Fruit fly (Drosophila melanogaster) whole organism, larva: ENCODE data around the gene CG12093.

Experiments used
- noc ChIP-seq: fragments of 200-800 bp; sonication (Bioruptor generic); optimal IDR thresholded peaks from 3 replicates; lab custom pipeline; 2019; ENCODE audit warnings: missing biosample characterization, mild to moderate bottlenecking, missing genetic modification characterization, moderate library complexity

The CG12093 gene

dm6 chr3L:2748359-2748758 lies 25.4 kb downstream of the CG12093 start:
- TF ChIP-seq noc (tag; lab: Kevin White, UChicago), result no peak

dm6 chr3L:2745698-2746410 lies 28.0 kb downstream of the CG12093 start:
- TF ChIP-seq noc (tag; lab: Kevin White, UChicago), result no peak

DNA sequence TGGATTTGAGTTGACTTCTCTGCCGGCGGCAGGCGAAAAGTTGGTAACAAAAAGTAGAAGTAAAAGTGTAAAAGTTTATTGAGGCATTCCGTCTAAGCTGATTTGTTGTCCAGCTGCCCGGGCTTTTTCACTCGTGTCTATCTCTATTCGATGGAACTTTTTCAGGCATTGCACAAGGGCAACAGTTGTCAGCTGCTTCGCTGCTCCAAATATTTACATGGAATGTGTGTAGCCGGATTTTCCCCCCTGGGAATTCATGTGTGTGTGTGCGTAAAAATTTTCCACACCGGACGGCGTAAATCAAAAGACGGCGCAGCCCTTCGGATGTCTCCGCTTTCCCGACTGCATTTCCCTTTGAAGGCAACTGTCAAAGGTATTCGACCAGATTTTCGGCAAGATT lies 28.8 kb downstream of the CG12093 start:
- no peak for TF ChIP-seq noc (tag; lab: Kevin White, UChicago)

DNA sequence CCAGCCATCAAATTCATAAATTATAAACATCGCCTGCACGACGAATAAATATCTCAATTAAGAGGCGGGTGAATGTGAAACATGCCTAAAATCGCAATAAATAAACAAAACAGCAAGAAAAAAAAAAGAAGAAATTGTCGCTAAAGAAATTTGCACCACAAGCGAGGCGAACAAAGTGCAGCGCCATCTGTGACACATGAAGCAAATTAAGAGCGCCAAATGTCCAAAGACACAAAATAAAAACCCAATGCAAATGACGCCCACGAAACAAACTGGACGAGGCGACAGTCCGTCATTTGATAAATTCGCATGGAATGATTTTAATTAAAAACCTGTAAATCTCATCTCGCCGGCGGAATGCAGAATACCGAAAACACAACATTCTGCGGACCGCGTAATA lies 30.1 kb downstream of the CG12093 start:
- TF ChIP-seq noc (tag; lab: Kevin White, UChicago), result no peak

DNA sequence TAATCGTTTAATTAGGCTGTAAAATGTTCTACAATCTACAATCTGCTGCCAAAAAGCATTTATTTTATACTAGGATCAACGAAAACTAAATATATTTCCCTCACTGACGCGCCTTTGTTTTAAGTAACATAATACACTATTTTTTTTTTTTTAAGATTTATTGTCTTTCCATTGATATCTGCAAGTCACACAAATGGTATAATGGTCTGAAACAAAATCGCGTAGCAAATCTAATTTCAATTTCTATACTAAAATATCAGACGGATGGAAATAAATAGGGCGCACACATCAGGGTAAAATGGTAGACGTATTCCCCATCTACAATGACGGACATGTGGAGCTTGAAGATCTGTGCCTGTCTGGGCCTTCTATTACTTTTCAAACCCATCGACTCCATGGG lies 34.4 kb downstream of the CG12093 start, which contains the start of gene Acp62F:
Gene Acp62F (plus strand): TSS at position 301 of the 400 bp plus-strand sequence.
- TF ChIP-seq noc (tag; lab: Kevin White, UChicago), result no peak

DNA sequence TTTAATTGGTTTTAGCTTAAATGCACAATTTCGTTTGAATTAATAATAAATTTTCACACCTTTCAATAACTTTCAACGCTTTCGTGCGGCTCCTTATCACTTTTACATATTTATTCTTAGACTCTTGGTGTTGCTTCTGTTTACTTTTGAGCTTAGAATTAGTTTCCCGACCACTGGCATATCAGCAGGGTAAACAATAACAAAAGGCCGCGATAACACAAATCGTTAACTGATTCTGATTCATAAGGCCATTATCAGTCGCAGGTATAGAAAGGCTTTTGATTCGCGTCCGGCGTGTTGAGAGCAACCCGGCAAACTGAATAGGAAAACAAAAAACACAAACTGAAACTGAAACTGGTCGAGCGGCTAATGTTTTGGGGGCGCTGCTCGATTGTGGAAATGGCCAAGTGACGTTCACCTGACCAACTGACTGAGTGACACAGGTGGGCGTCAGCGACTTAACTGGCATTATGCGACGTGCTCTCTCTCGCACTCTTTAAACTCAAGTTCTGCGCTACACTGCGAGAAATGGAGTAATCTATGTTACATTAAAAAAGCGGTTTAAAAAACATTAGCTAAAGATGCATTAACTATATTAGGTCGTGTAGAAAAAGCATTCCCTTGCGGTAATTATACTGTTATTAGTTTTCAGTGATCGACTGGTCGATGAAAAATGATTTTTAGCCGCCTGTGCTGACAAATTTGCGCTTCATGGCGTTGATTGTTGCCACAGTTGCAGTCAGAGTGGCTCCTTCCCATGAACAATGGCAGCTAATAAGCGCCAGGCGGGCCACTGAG lies 39.2 kb downstream of the CG12093 start:
- no peak for TF ChIP-seq noc (tag; lab: Kevin White, UChicago)

- peak; percentile 45 for TF ChIP-seq noc (tag; lab: Kevin White, UChicago)
Observed at dm6 chr3L:2733208-2733607, 40.6 kb downstream of the CG12093 start.

- no peak for TF ChIP-seq noc (tag; lab: Kevin White, UChicago)
Observed at dm6 chr3L:2730911-2731310, 42.9 kb downstream of the CG12093 start.

dm6 chr3L:2727023-2727422 lies 46.8 kb downstream of the CG12093 start:
- TF ChIP-seq noc (tag; lab: Kevin White, UChicago), result no peak
